Worm (Caenorhabditis elegans) whole organism, L1 larva: ENCODE data around the gene F31E8.5.

Experiments used
- C04F5.9 ChIP-seq: sonication (generic microtip); optimal IDR thresholded peaks from 2 replicates; lab custom pipeline; 2016; ENCODE audit warnings: missing genetic modification characterization, missing compliant biosample characterization
- C34B4.2 ChIP-seq: sonication (generic microtip); optimal IDR thresholded peaks from 2 replicates; lab custom pipeline; 2017; ENCODE audit warnings: mild to moderate bottlenecking, missing genetic modification characterization, missing compliant biosample characterization
- F16B12.6 ChIP-seq: fragments of 150-350 bp; optimal IDR thresholded peaks from 2 replicates; lab custom pipeline; 2014; ENCODE audit warnings: missing biosample characterization, missing genetic modification characterization
- aly-2 ChIP-seq: fragments of 150-350 bp; optimal IDR thresholded peaks from 2 replicates; lab custom pipeline; 2014; ENCODE audit warnings: missing biosample characterization, missing genetic modification characterization
- ama-1 ChIP-seq: fragments of 150-350 bp; optimal IDR thresholded peaks from 2 replicates; lab custom pipeline; 2014
- ceh-63 ChIP-seq: fragments of 200-800 bp; sonication (Bioruptor generic); optimal IDR thresholded peaks from 2 replicates; lab custom pipeline; 2018; ENCODE audit warnings: mild to moderate bottlenecking, missing genetic modification characterization, missing compliant biosample characterization
- ceh-88 ChIP-seq: fragments of 200-800 bp; sonication (Bioruptor generic); IDR thresholded peaks from 2 replicates; pipeline ENCODE4 v1.3.6; 2022; ENCODE audit warnings: missing genetic modification characterization, missing compliant biosample characterization
- ceh-90 ChIP-seq: sonication (generic microtip); optimal IDR thresholded peaks from 2 replicates; lab custom pipeline; 2016; ENCODE audit warnings: missing genetic modification characterization, missing compliant biosample characterization
- ces-1 ChIP-seq: fragments of 150-350 bp; optimal IDR thresholded peaks from 2 replicates; lab custom pipeline; 2014; ENCODE audit warnings: missing biosample characterization, missing genetic modification reagents, missing genetic modification characterization
- dsc-1 ChIP-seq: sonication (generic microtip); optimal IDR thresholded peaks from 2 replicates; lab custom pipeline; 2016; ENCODE audit warnings: mild to moderate bottlenecking, missing genetic modification characterization, missing compliant biosample characterization
- efl-1 ChIP-seq, 4 experiments: fragments of 150-350 bp; optimal IDR thresholded peaks in 3 of 4; peaks in 1 of 4; 1 replicate in 1 of 4; 2 replicates in 3 of 4; lab custom pipeline; 2014; ENCODE audit warnings: missing biosample characterization in 2 of 4, missing genetic modification characterization in 2 of 4, missing genetic modification reagents in 2 of 4
- efl-3 ChIP-seq: fragments of 200-800 bp; sonication (Bioruptor generic); optimal IDR thresholded peaks from 2 replicates; lab custom pipeline; 2018; ENCODE audit warnings: mild to moderate bottlenecking, missing genetic modification characterization, missing compliant biosample characterization
- egl-13 ChIP-seq: sonication (generic microtip); optimal IDR thresholded peaks from 2 replicates; lab custom pipeline; 2016; ENCODE audit warnings: missing genotype, missing genetic modification reagents, missing genetic modification characterization, missing compliant biosample characterization
- elt-2 ChIP-seq: sonication (generic microtip); optimal IDR thresholded peaks from 2 replicates; lab custom pipeline; 2016; ENCODE audit warnings: missing genetic modification characterization, mild to moderate bottlenecking, inconsistent platforms, missing compliant biosample characterization, missing genetic modification reagents
- fkh-8 ChIP-seq: sonication (generic microtip); optimal IDR thresholded peaks from 2 replicates; lab custom pipeline; 2016; ENCODE audit warnings: mild to moderate bottlenecking, missing genetic modification characterization, missing compliant biosample characterization
- fos-1 ChIP-seq: fragments of 150-350 bp; optimal IDR thresholded peaks from 2 replicates; lab custom pipeline; 2014; ENCODE audit warnings: missing biosample characterization, missing genetic modification characterization
- grh-1 ChIP-seq: fragments of 200-800 bp; sonication (Bioruptor generic); IDR thresholded peaks from 2 replicates; pipeline ENCODE4 v1.3.6; 2022; ENCODE audit warnings: missing genetic modification reagents, missing genetic modification characterization, missing compliant biosample characterization
- irx-1 ChIP-seq: sonication (generic microtip); optimal IDR thresholded peaks from 2 replicates; lab custom pipeline; 2016; ENCODE audit warnings: missing genetic modification characterization, missing compliant biosample characterization
- isw-1 ChIP-seq: fragments of 200-800 bp; sonication (Bioruptor generic); IDR thresholded peaks from 2 replicates; pipeline ENCODE4 v1.3.6; 2022; ENCODE audit warnings: missing genetic modification characterization, missing compliant biosample characterization
- lin-13 ChIP-seq: fragments of 150-350 bp; optimal IDR thresholded peaks from 2 replicates; lab custom pipeline; 2014; ENCODE audit warnings: missing biosample characterization, missing genetic modification reagents, missing genetic modification characterization
- lin-14 ChIP-seq: fragments of 200-800 bp; sonication (Bioruptor generic); optimal IDR thresholded peaks from 2 replicates; lab custom pipeline; 2018; ENCODE audit warnings: mild to moderate bottlenecking, missing genetic modification characterization, moderate library complexity, missing compliant biosample characterization
- lin-35 ChIP-seq, 2 experiments: fragments of 150-350 bp; optimal IDR thresholded peaks; 2 replicates each; lab custom pipeline; 2014; ENCODE audit warnings: missing biosample characterization in 2 of 2, missing genetic modification characterization in 2 of 2, missing genetic modification reagents in 2 of 2
- lin-39 ChIP-seq: fragments of 150-350 bp; optimal IDR thresholded peaks from 2 replicates; lab custom pipeline; 2014; ENCODE audit warnings: missing biosample characterization, missing genetic modification reagents, missing genetic modification characterization
- lir-3 ChIP-seq: sonication (generic microtip); optimal IDR thresholded peaks from 2 replicates; lab custom pipeline; 2016; ENCODE audit warnings: mild to moderate bottlenecking, missing genetic modification characterization, moderate library complexity, missing compliant biosample characterization; ENCODE audit not compliant: poor library complexity
- lsy-2 ChIP-seq, 2 experiments: fragments of 150-350 bp; optimal IDR thresholded peaks; 2 replicates each; lab custom pipeline; 2014; ENCODE audit warnings: missing biosample characterization in 2 of 2, missing genetic modification characterization in 2 of 2
- mep-1 ChIP-seq: fragments of 150-350 bp; optimal IDR thresholded peaks from 2 replicates; lab custom pipeline; 2014; ENCODE audit warnings: missing biosample characterization, missing genetic modification characterization
- nhr-20 ChIP-seq: sonication (generic microtip); optimal IDR thresholded peaks from 2 replicates; lab custom pipeline; 2016; ENCODE audit warnings: mild to moderate bottlenecking, missing genetic modification characterization, missing compliant biosample characterization
- nhr-237 ChIP-seq: fragments of 150-350 bp; optimal IDR thresholded peaks from 2 replicates; lab custom pipeline; 2014; ENCODE audit warnings: missing biosample characterization, missing genetic modification characterization
- nhr-28 ChIP-seq: fragments of 150-350 bp; optimal IDR thresholded peaks from 2 replicates; lab custom pipeline; 2014; ENCODE audit warnings: missing biosample characterization, missing genetic modification characterization
- nhr-47 ChIP-seq: sonication (generic microtip); optimal IDR thresholded peaks from 2 replicates; lab custom pipeline; 2016; ENCODE audit warnings: mild to moderate bottlenecking, missing genetic modification characterization, moderate library complexity, missing compliant biosample characterization
- nhr-71 ChIP-seq: sonication (generic microtip); optimal IDR thresholded peaks from 2 replicates; lab custom pipeline; 2016; ENCODE audit warnings: mild to moderate bottlenecking, missing genetic modification characterization, moderate library complexity, missing compliant biosample characterization
- nhr-76 ChIP-seq: sonication (generic microtip); optimal IDR thresholded peaks from 2 replicates; lab custom pipeline; 2017; ENCODE audit warnings: missing biosample characterization, missing genetic modification characterization
- nhr-85 ChIP-seq: sonication (generic microtip); peaks from one replicate; lab custom pipeline; 2016; ENCODE audit warnings: missing genetic modification characterization, inconsistent platforms, missing compliant biosample characterization
- pax-3 ChIP-seq: fragments of 200-800 bp; sonication (Bioruptor generic); optimal IDR thresholded peaks from 2 replicates; lab custom pipeline; 2018; ENCODE audit warnings: mild to moderate bottlenecking, missing genetic modification characterization, moderate library complexity, missing compliant biosample characterization
- pqm-1 ChIP-seq: sonication (generic microtip); optimal IDR thresholded peaks from 3 replicates; lab custom pipeline; 2017; ENCODE audit warnings: missing biosample characterization, missing genetic modification characterization
- skn-1 ChIP-seq: fragments of 150-350 bp; optimal IDR thresholded peaks from 2 replicates; lab custom pipeline; 2014; ENCODE audit warnings: missing biosample characterization, missing genetic modification characterization
- sox-4 ChIP-seq: sonication (generic microtip); optimal IDR thresholded peaks from 2 replicates; lab custom pipeline; 2016; ENCODE audit warnings: missing genetic modification characterization, missing compliant biosample characterization
- unc-130 ChIP-seq: fragments of 150-350 bp; optimal IDR thresholded peaks from 2 replicates; lab custom pipeline; 2017; ENCODE audit warnings: missing biosample characterization, missing genetic modification characterization, inconsistent platforms
- unc-86 ChIP-seq: sonication (generic microtip); optimal IDR thresholded peaks from 2 replicates; lab custom pipeline; 2016; ENCODE audit warnings: missing genetic modification characterization, missing compliant biosample characterization
- vab-15 ChIP-seq: sonication (generic microtip); optimal IDR thresholded peaks from 2 replicates; lab custom pipeline; 2017; ENCODE audit warnings: missing genotype, mild to moderate bottlenecking, missing genetic modification characterization, missing compliant biosample characterization
- xbp-1 ChIP-seq: sonication (generic microtip); optimal IDR thresholded peaks from 2 replicates; lab custom pipeline; 2016; ENCODE audit warnings: missing genetic modification characterization, missing compliant biosample characterization
- ztf-11 ChIP-seq, 2 experiments: sonication (generic microtip); optimal IDR thresholded peaks; 2 replicates each; lab custom pipeline; 2016 to 2017; ENCODE audit warnings: missing genetic modification characterization in 2 of 2, missing biosample characterization in 1 of 2, missing compliant biosample characterization in 1 of 2

Gene F31E8.5

ce11 chrII:6782738-6783163 is 24.3 kb downstream of the F31E8.5 start (continued):
- TF ChIP-seq lin-14 (GFP tag; lab: Kevin White, UChicago) (peak; percentile 87), mep-1 (tag; lab: Kevin White, UChicago) (peak; percentile 50), efl-1 (optimal IDR thresholded peaks at IDR 0.05; lab: Kevin White, UChicago) (peak; percentile 31 to 43), efl-1 (GFP tag; optimal IDR thresholded peaks at IDR 0.05 in 1 of 2; lab: Kevin White, UChicago) (peak; percentile 42 to 90), xbp-1 (tag; lab: Kevin White, UChicago) (peak; percentile 7), lin-13 (GFP tag; lab: Kevin White, UChicago) (no peak), nhr-47 (peak; percentile 65), ztf-11 (tag; optimal IDR thresholded peaks at IDR 0.05; lab: Kevin White, UChicago) (no peak)

ce11 chrII:6781983-6782382 is 25.1 kb downstream of the F31E8.5 start:
- TF ChIP-seq egl-13 (tag; lab: Kevin White, UChicago) = no peak
- TF ChIP-seq aly-2 (tag; lab: Kevin White, UChicago) = no peak
- no peak for TF ChIP-seq dsc-1 (tag; lab: Kevin White, UChicago)
- no peak for TF ChIP-seq vab-15 (tag; lab: Kevin White, UChicago)
- TF ChIP-seq nhr-237 (tag; lab: Kevin White, UChicago) = no peak
- TF ChIP-seq lin-35 (GFP tag; optimal IDR thresholded peaks at IDR 0.05; lab: Kevin White, UChicago) = no peak
- no peak for TF ChIP-seq lin-39 (tag; lab: Kevin White, UChicago)

- TF ChIP-seq pqm-1 (tag; lab: Kevin White, UChicago) (peak; percentile 64), nhr-76 (no peak), lir-3 (tag; lab: Kevin White, UChicago) (no peak), elt-2 (tag; lab: Kevin White, UChicago) (peak; percentile 81)
These were observed 25.8 kb downstream of the F31E8.5 start for ce11 chrII:6781231-6781630.

- TF ChIP-seq nhr-71 (tag; lab: Kevin White, UChicago) = peak; percentile 14
- peak; percentile 76 for TF ChIP-seq fkh-8
- TF ChIP-seq nhr-20 (tag; lab: Kevin White, UChicago) = no peak
- TF ChIP-seq efl-1 (optimal IDR thresholded peaks at IDR 0.05; lab: Kevin White, UChicago) = no peak
- TF ChIP-seq efl-1 (GFP tag; optimal IDR thresholded peaks at IDR 0.05 in 1 of 2; lab: Kevin White, UChicago) = peak in 1 of 2 experiments; percentile 24
These were observed 28.0 kb downstream of the F31E8.5 start, which contains the start of gene T13C2.7 for ce11 chrII:6779104-6779503. Gene T13C2.7, plus strand, starts transcription at chrII:6779404.

DNA sequence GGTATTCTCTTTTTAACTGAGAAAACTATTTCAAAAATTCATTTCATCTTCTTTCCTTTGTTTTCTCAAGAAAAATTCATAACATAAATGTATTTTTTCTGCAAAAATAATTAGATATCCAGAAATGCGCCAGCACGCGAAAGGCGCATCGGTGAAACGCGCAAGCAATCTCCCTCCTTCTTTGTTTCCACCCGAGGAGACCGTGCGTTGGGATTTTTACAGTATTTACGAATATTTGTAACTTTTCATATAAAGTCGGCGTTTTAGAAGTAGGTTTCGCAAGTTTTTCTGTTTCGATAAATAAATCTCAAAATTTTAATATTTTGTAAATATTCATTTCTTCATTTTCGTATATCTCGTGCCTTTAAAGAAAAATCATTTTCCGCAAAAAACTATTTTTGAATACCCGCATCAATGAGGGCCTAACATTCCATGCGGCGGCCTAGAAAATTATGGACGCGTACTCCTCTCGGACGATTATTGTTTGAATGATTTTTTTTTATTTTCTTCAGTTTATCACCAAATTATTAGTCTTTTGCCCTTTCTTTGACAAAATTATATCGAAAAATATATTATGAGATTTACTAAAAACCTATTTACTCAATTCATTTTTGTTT is 30.5 kb downstream of the F31E8.5 start, which contains the start of gene ssup-72:
Gene ssup-72 (plus strand): TSS at position 181 of the 617 bp plus-strand sequence.
- TF ChIP-seq vab-15 (tag; lab: Kevin White, UChicago) = no peak
- no peak for TF ChIP-seq nhr-28 (tag; lab: Kevin White, UChicago)
- TF ChIP-seq nhr-71 (tag; lab: Kevin White, UChicago) = peak; percentile 90
- no peak for TF ChIP-seq pqm-1 (tag; lab: Kevin White, UChicago)
- TF ChIP-seq skn-1 = peak; percentile 45
- no peak for TF ChIP-seq lin-39 (tag; lab: Kevin White, UChicago)
- no peak for TF ChIP-seq ceh-63 (GFP tag; lab: Kevin White, UChicago)
- TF ChIP-seq aly-2 (tag; lab: Kevin White, UChicago) = peak; percentile 4
- peak; percentile 51; the same call in 1 of the 2 replicates for TF ChIP-seq grh-1 (GFP tag; lab: Robert Waterston, UW)
- TF ChIP-seq nhr-76 = no peak
- TF ChIP-seq ceh-88 (GFP tag; lab: Robert Waterston, UW) = peak; percentile 62; the same call in 1 of the 2 replicates
- peak; percentile 50 for TF ChIP-seq isw-1 (GFP tag; lab: Robert Waterston, UW)
- TF ChIP-seq mep-1 (tag; lab: Kevin White, UChicago) = peak; percentile 84
- peak; percentile 83 for TF ChIP-seq sox-4 (tag; lab: Kevin White, UChicago)
- peak; percentile 6 for TF ChIP-seq efl-3 (GFP tag; lab: Kevin White, UChicago)
- peak; percentile 77 for TF ChIP-seq unc-86 (tag; lab: Kevin White, UChicago)
- TF ChIP-seq ces-1 = no peak
- peak; percentile 52 for TF ChIP-seq lin-13 (GFP tag; lab: Kevin White, UChicago)
- peak; percentile 77 to 79 for TF ChIP-seq lsy-2 (tag; optimal IDR thresholded peaks at IDR 0.05; lab: Kevin White, UChicago)
- TF ChIP-seq F16B12.6 (tag; lab: Kevin White, UChicago) = no peak
- peak; percentile 94 for TF ChIP-seq lir-3 (tag; lab: Kevin White, UChicago)
- TF ChIP-seq C04F5.9 (tag; lab: Kevin White, UChicago) = peak; percentile 54
- TF ChIP-seq ama-1 (lab: Kevin White, UChicago) = no peak
- TF ChIP-seq nhr-85 (tag; lab: Kevin White, UChicago) = peak; percentile 92
- no peak for TF ChIP-seq C34B4.2
- peak; percentile 85 for TF ChIP-seq pax-3 (tag; lab: Kevin White, UChicago)
- TF ChIP-seq irx-1 (tag; lab: Kevin White, UChicago) = peak; percentile 82
- TF ChIP-seq unc-130 (tag; lab: Kevin White, UChicago) = peak; percentile 76
- TF ChIP-seq fos-1 (tag; lab: Kevin White, UChicago) = no peak
- TF ChIP-seq ceh-90 (tag; lab: Kevin White, UChicago) = peak; percentile 86
